Fruit fly (Drosophila melanogaster): ENCODE results near the gene Sfp24F.
A peak's percentile ranks its signal among the peaks of the same experiment; 100 is the strongest.

The Sfp24F gene

DNA sequence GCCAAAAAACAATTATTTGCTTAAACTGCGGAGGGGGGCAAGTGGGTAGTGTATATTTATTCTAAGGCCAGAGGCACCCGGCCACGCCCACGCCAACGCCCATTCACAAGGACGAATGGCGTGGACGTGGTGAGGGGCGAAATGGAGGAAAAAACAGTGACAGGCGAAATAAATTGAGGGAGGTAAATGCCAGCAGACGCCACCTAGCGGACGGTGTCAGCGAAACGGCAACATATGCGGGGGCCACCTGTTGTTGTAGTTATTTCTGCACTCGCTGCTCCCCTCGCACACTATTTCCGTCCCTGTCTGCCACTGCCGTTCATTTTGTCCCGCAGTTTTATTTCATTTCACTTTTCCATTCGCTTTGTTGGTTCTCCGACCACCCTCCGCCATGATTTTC, 23.9 kb downstream of the Sfp24F start (continued):
- no peak for TF ChIP-seq CG9727 (GFP tag; optimal IDR thresholded peaks at IDR 0.05)
- peak; percentile 19 for TF ChIP-seq bcd (GFP tag; optimal IDR thresholded peaks at IDR 0.05)
- TF ChIP-seq luna (GFP tag; optimal IDR thresholded peaks at IDR 0.05): no peak
- TF ChIP-seq CG16779 (GFP tag; IDR thresholded peaks at IDR 0.05): no peak
- TF ChIP-seq hbn (GFP tag; IDR thresholded peaks at IDR 0.05; ENCODE audit: partially characterized antibody): no peak
- TF ChIP-seq disco-r (GFP tag; optimal IDR thresholded peaks at IDR 0.05): no peak
- TF ChIP-seq B-H1 (GFP tag; IDR thresholded peaks at IDR 0.05): peak; percentile 12; the same call in 1 of the 3 replicates
- TF ChIP-seq CG7839 (tag; optimal IDR thresholded peaks at IDR 0.05): no peak
- TF ChIP-seq cas (GFP tag; IDR thresholded peaks at IDR 0.05): no peak
- TF ChIP-seq run (tag; optimal IDR thresholded peaks at IDR 0.05): no peak
- no peak for TF ChIP-seq row (GFP tag; IDR thresholded peaks at IDR 0.05)
- 0 out of 2 replicates have a peak, but pooled peaks have one; percentile 12 for TF ChIP-seq CG17328 (GFP tag; IDR thresholded peaks at IDR 0.05)
- no peak for TF ChIP-seq CG16863 (GFP tag; optimal IDR thresholded peaks at IDR 0.05)
- TF ChIP-seq Hey (tag; optimal IDR thresholded peaks at IDR 0.05): no peak
- no peak for TF ChIP-seq CG9437 (GFP tag; optimal IDR thresholded peaks at IDR 0.05)
- peak; percentile 52 for TF ChIP-seq Med (GFP tag)
- no peak for TF ChIP-seq CG15269 (tag; optimal IDR thresholded peaks at IDR 0.05)
- peak; percentile 48 for TF ChIP-seq scrt (GFP tag; optimal IDR thresholded peaks at IDR 0.05)
- TF ChIP-seq CG4328 (GFP tag; optimal IDR thresholded peaks at IDR 0.05): no peak
- TF ChIP-seq mam (GFP tag; optimal IDR thresholded peaks at IDR 0.05): no peak
- TF ChIP-seq wek (GFP tag; optimal IDR thresholded peaks at IDR 0.05): no peak
- TF ChIP-seq fd64A (GFP tag; optimal IDR thresholded peaks at IDR 0.05): no peak
- no peak for TF ChIP-seq nerfin-1 (tag; optimal IDR thresholded peaks at IDR 0.05)
- no peak for TF ChIP-seq CG5953 (GFP tag; IDR thresholded peaks at IDR 0.05)
- no peak for TF ChIP-seq HmgZ (tag; optimal IDR thresholded peaks at IDR 0.05)
- no peak for TF ChIP-seq CG18619 (GFP tag; optimal IDR thresholded peaks at IDR 0.05)
- TF ChIP-seq bigmax (GFP tag; optimal IDR thresholded peaks at IDR 0.05): no peak
- TF ChIP-seq sima (GFP tag; optimal IDR thresholded peaks at IDR 0.05): no peak
- no peak for TF ChIP-seq z (GFP tag; IDR thresholded peaks at IDR 0.05)
- TF ChIP-seq sqz (GFP tag; optimal IDR thresholded peaks at IDR 0.05): no peak
- no peak for TF ChIP-seq CG34224 (GFP tag; IDR thresholded peaks at IDR 0.05; ENCODE audit: partially characterized antibody)
- no peak for TF ChIP-seq CG13296 (GFP tag; optimal IDR thresholded peaks at IDR 0.05)
- TF ChIP-seq salm (tag; optimal IDR thresholded peaks at IDR 0.05): no peak
- 0 out of 2 replicates have a peak, but pooled peaks have one; percentile 38 for TF ChIP-seq ttk (GFP tag; IDR thresholded peaks at IDR 0.05)
- TF ChIP-seq jumu (GFP tag; optimal IDR thresholded peaks at IDR 0.05): no peak
- peak; percentile 33; the same call in 1 of the 2 replicates for TF ChIP-seq ara (GFP tag; IDR thresholded peaks at IDR 0.05)
- TF ChIP-seq Lpt (GFP tag; optimal IDR thresholded peaks at IDR 0.05): no peak
- no peak for TF ChIP-seq CG6791 (GFP tag; IDR thresholded peaks at IDR 0.05; ENCODE audit: partially characterized antibody)
- TF ChIP-seq MBD-R2 (GFP tag; IDR thresholded peaks at IDR 0.05): no peak
- TF ChIP-seq Doc3 (GFP tag; IDR thresholded peaks at IDR 0.05; ENCODE audit: partially characterized antibody): no peak
- no peak for TF ChIP-seq CG15479 (GFP tag; optimal IDR thresholded peaks at IDR 0.05)
- no peak for TF ChIP-seq Fer1 (GFP tag; optimal IDR thresholded peaks at IDR 0.05)
- no peak for TF ChIP-seq CG18599 (GFP tag; optimal IDR thresholded peaks at IDR 0.05)
- no peak for TF ChIP-seq CG10543 (GFP tag; optimal IDR thresholded peaks at IDR 0.05)
- TF ChIP-seq CG3838 (GFP tag; optimal IDR thresholded peaks at IDR 0.05): no peak
- TF ChIP-seq hkb (optimal IDR thresholded peaks at IDR 0.05): no peak
- TF ChIP-seq hkb (GFP tag; IDR thresholded peaks at IDR 0.05): no peak
- no peak for TF ChIP-seq aop (GFP tag; IDR thresholded peaks at IDR 0.05)
- no peak for TF ChIP-seq Sry-δ (GFP tag; optimal IDR thresholded peaks at IDR 0.05)
- no peak for TF ChIP-seq CG5245 (GFP tag; optimal IDR thresholded peaks at IDR 0.05)
- no peak for TF ChIP-seq Meics (GFP tag; optimal IDR thresholded peaks at IDR 0.05)
- no peak for TF ChIP-seq CG11504 (tag; optimal IDR thresholded peaks at IDR 0.05)

Measured in whole organism, embryonic.